Fruit fly (Drosophila melanogaster) whole organism, embryonic: ENCODE measurements around the gene CG45488.

Experiments
- ATbp ChIP-seq: fragments of 200-800 bp; sonication (Bioruptor generic); optimal IDR thresholded peaks from 2 replicates; lab custom pipeline; 2017; ENCODE audit warnings: missing biosample characterization, mild to moderate bottlenecking, missing genetic modification characterization, missing genetic modification reagents
- Atf3 ChIP-seq: fragments of 200-800 bp; sonication (Bioruptor generic); optimal IDR thresholded peaks from 3 replicates; lab custom pipeline; 2016; ENCODE audit warnings: missing biosample characterization, missing genetic modification characterization
- B-H2 ChIP-seq: fragments of 200-800 bp; sonication (Bioruptor generic); optimal IDR thresholded peaks from 2 replicates; lab custom pipeline; 2018; ENCODE audit warnings: missing biosample characterization, mild to moderate bottlenecking, missing genetic modification characterization
- Blimp-1 ChIP-seq: fragments of 200-800 bp; sonication (Bioruptor generic); optimal IDR thresholded peaks from 3 replicates; lab custom pipeline; 2018; ENCODE audit warnings: missing biosample characterization, missing genetic modification characterization, mild to moderate bottlenecking, moderate library complexity, missing genetic modification reagents
- Bteb2 ChIP-seq: fragments of 200-800 bp; sonication (Bioruptor generic); optimal IDR thresholded peaks from 2 replicates; lab custom pipeline; 2016; ENCODE audit warnings: missing biosample characterization, missing genetic modification characterization
- CG10267 ChIP-seq: fragments of 200-800 bp; sonication (Bioruptor generic); optimal IDR thresholded peaks from 2 replicates; lab custom pipeline; 2018; ENCODE audit warnings: missing biosample characterization, mild to moderate bottlenecking, missing genetic modification characterization, moderate library complexity
- CG10462 ChIP-seq: fragments of 200-800 bp; sonication (Bioruptor generic); optimal IDR thresholded peaks from 2 replicates; lab custom pipeline; 2016; ENCODE audit warnings: missing biosample characterization, missing genetic modification characterization
- CG11723 ChIP-seq: fragments of 200-800 bp; sonication (Bioruptor generic); optimal IDR thresholded peaks from 2 replicates; lab custom pipeline; 2017; ENCODE audit warnings: missing biosample characterization, mild to moderate bottlenecking, missing genetic modification characterization
- CG12236 ChIP-seq: fragments of 200-800 bp; sonication (Bioruptor generic); optimal IDR thresholded peaks from 2 replicates; lab custom pipeline; 2016; ENCODE audit warnings: missing biosample characterization, missing genetic modification characterization
- CG13296 ChIP-seq: fragments of 200-800 bp; sonication (Bioruptor generic); optimal IDR thresholded peaks from 3 replicates; lab custom pipeline; 2018; ENCODE audit warnings: missing biosample characterization, mild to moderate bottlenecking, missing genetic modification characterization
- CG13424 ChIP-seq: fragments of 200-800 bp; sonication (Bioruptor generic); optimal IDR thresholded peaks from 2 replicates; lab custom pipeline; 2019; ENCODE audit warnings: missing biosample characterization, mild to moderate bottlenecking, missing genetic modification characterization, moderate library complexity
- CG14860 ChIP-seq: fragments of 200-800 bp; sonication (Bioruptor generic); IDR thresholded peaks from 3 replicates; pipeline ENCODE4 v1.3.6; 2022; ENCODE audit warnings: missing biosample characterization, missing genetic modification characterization; ENCODE audit not compliant: partially characterized antibody
- CG16815 ChIP-seq: fragments of 200-800 bp; sonication (Bioruptor generic); optimal IDR thresholded peaks from 3 replicates; lab custom pipeline; 2017; ENCODE audit warnings: missing biosample characterization, mild to moderate bottlenecking, missing genetic modification characterization
- CG17359 ChIP-seq: fragments of 200-800 bp; sonication (Bioruptor generic); optimal IDR thresholded peaks from 3 replicates; lab custom pipeline; 2018; ENCODE audit warnings: missing biosample characterization, mild to moderate bottlenecking, missing genetic modification characterization, moderate library complexity
- CG18262 ChIP-seq: fragments of 200-800 bp; optimal IDR thresholded peaks from 3 replicates; lab custom pipeline; 2019; ENCODE audit warnings: missing biosample characterization, mild to moderate bottlenecking, missing genetic modification characterization, moderate library complexity
- CG2712 ChIP-seq: fragments of 200-800 bp; optimal IDR thresholded peaks from 3 replicates; lab custom pipeline; 2019; ENCODE audit warnings: missing biosample characterization, mild to moderate bottlenecking, missing genetic modification characterization, moderate library complexity
- CG32767 ChIP-seq: fragments of 200-800 bp; sonication (Bioruptor generic); IDR thresholded peaks from 2 replicates; pipeline ENCODE4 v1.3.6; 2022; ENCODE audit warnings: missing biosample characterization, missing genetic modification characterization
- CG3407 ChIP-seq: fragments of 200-800 bp; sonication (Bioruptor generic); optimal IDR thresholded peaks from 2 replicates; lab custom pipeline; 2018; ENCODE audit warnings: missing biosample characterization, mild to moderate bottlenecking, missing genetic modification characterization
- CG3838 ChIP-seq: fragments of 200-800 bp; sonication (Bioruptor generic); optimal IDR thresholded peaks from 3 replicates; lab custom pipeline; 2016; ENCODE audit warnings: missing biosample characterization, missing genetic modification characterization
- CG4424 ChIP-seq: fragments of 200-800 bp; sonication (Bioruptor generic); optimal IDR thresholded peaks from 3 replicates; lab custom pipeline; 2016; ENCODE audit warnings: missing biosample characterization, missing genetic modification characterization
- CG4820 ChIP-seq: fragments of 200-800 bp; sonication (Bioruptor generic); optimal IDR thresholded peaks from 3 replicates; lab custom pipeline; 2016; ENCODE audit warnings: missing biosample characterization, missing genetic modification characterization
- CG8281 ChIP-seq: fragments of 200-800 bp; sonication (Bioruptor generic); optimal IDR thresholded peaks from 2 replicates; lab custom pipeline; 2018; ENCODE audit warnings: missing biosample characterization, mild to moderate bottlenecking, missing genetic modification characterization, moderate library complexity
- CG9437 ChIP-seq: fragments of 200-800 bp; sonication (Bioruptor generic); optimal IDR thresholded peaks from 2 replicates; lab custom pipeline; 2018; ENCODE audit warnings: missing biosample characterization, mild to moderate bottlenecking, missing genetic modification characterization
- CG9932 ChIP-seq: fragments of 200-800 bp; sonication (Bioruptor generic); IDR thresholded peaks from 2 replicates; pipeline ENCODE4 v1.3.6; 2022; ENCODE audit warnings: missing biosample characterization, missing genetic modification characterization
- Dip3 ChIP-seq: fragments of 200-800 bp; sonication (Bioruptor generic); optimal IDR thresholded peaks from 3 replicates; lab custom pipeline; 2016; ENCODE audit warnings: missing biosample characterization, missing genetic modification characterization
- Ets65A ChIP-seq: fragments of 200-800 bp; sonication (Bioruptor generic); peaks from one replicate; lab custom pipeline; 2016; ENCODE audit warnings: missing biosample characterization, missing genetic modification characterization
- Gug ChIP-seq: fragments of 200-800 bp; sonication (Bioruptor generic); IDR thresholded peaks from 4 replicates; pipeline ENCODE4 v1.3.6; 2022; ENCODE audit warnings: missing biosample characterization, missing genetic modification characterization
- Hey ChIP-seq: fragments of 200-800 bp; sonication (Bioruptor generic); optimal IDR thresholded peaks from 3 replicates; lab custom pipeline; 2018; ENCODE audit warnings: missing biosample characterization, mild to moderate bottlenecking, missing genetic modification characterization
- PHDP ChIP-seq: fragments of 200-800 bp; sonication (Bioruptor generic); optimal IDR thresholded peaks from 3 replicates; lab custom pipeline; 2018; ENCODE audit warnings: missing biosample characterization, mild to moderate bottlenecking, missing genetic modification characterization, moderate library complexity
- Xbp1 ChIP-seq: fragments of 200-800 bp; sonication (Bioruptor generic); optimal IDR thresholded peaks from 3 replicates; lab custom pipeline; 2016; ENCODE audit warnings: missing biosample characterization, mild to moderate bottlenecking, missing genetic modification characterization
- bigmax ChIP-seq: fragments of 200-800 bp; sonication (Bioruptor generic); optimal IDR thresholded peaks from 2 replicates; lab custom pipeline; 2018; ENCODE audit warnings: missing biosample characterization, mild to moderate bottlenecking, missing genetic modification characterization
- bsh ChIP-seq, 2 experiments: fragments of 200-800 bp; sonication (Bioruptor generic); optimal IDR thresholded peaks; 2 replicates each; lab custom pipeline; 2017 to 2018; ENCODE audit warnings: mild to moderate bottlenecking in 2 of 2, missing biosample characterization in 2 of 2, missing genetic modification characterization in 2 of 2, moderate library complexity in 1 of 2
- chif ChIP-seq, 2 experiments: fragments of 200-800 bp; sonication (Bioruptor generic); optimal IDR thresholded peaks; 3 replicates each; lab custom pipeline; 2016; ENCODE audit warnings: missing biosample characterization in 2 of 2, missing genetic modification characterization in 2 of 2
- dm ChIP-seq: fragments of 200-800 bp; sonication (Bioruptor generic); optimal IDR thresholded peaks from 3 replicates; lab custom pipeline; 2016; ENCODE audit warnings: missing biosample characterization, missing genetic modification characterization
- esg ChIP-seq: fragments of 200-800 bp; sonication (Bioruptor generic); conservative IDR thresholded peaks from 2 replicates; pipeline ENCODE4 v1.3.6; 2022; ENCODE audit warnings: missing biosample characterization, missing genetic modification characterization
- eyg ChIP-seq: fragments of 200-800 bp; sonication (Bioruptor generic); optimal IDR thresholded peaks from 3 replicates; lab custom pipeline; 2016; ENCODE audit warnings: missing biosample characterization, missing genetic modification characterization
- fd96Cb ChIP-seq: fragments of 200-800 bp; sonication (Bioruptor generic); optimal IDR thresholded peaks from 2 replicates; lab custom pipeline; 2018; ENCODE audit warnings: missing biosample characterization, mild to moderate bottlenecking, missing genetic modification characterization, moderate library complexity
- fu2 ChIP-seq: fragments of 200-800 bp; sonication (Bioruptor generic); optimal IDR thresholded peaks from 2 replicates; lab custom pipeline; 2016; ENCODE audit warnings: missing biosample characterization, missing genetic modification characterization
- gce ChIP-seq: fragments of 200-800 bp; sonication (Bioruptor generic); IDR thresholded peaks from 3 replicates; pipeline ENCODE4 v1.3.6; 2022; ENCODE audit warnings: missing biosample characterization, missing genetic modification characterization
- gcm ChIP-seq: fragments of 200-800 bp; sonication (Bioruptor generic); optimal IDR thresholded peaks from 2 replicates; lab custom pipeline; 2019; ENCODE audit warnings: missing biosample characterization, mild to moderate bottlenecking, missing genetic modification characterization, moderate library complexity
- kah ChIP-seq: fragments of 200-800 bp; sonication (Bioruptor generic); optimal IDR thresholded peaks from 2 replicates; lab custom pipeline; 2018; ENCODE audit warnings: missing biosample characterization, mild to moderate bottlenecking, missing genetic modification characterization
- lilli ChIP-seq: fragments of 200-800 bp; sonication (Bioruptor generic); optimal IDR thresholded peaks from 3 replicates; lab custom pipeline; 2016; ENCODE audit warnings: missing biosample characterization, missing genetic modification characterization
- lola ChIP-seq, 3 experiments: fragments of >200 bp in 2 of 3; fragments of 200-800 bp in 1 of 3; sonication (Bioruptor generic) in 1 of 3; optimal IDR thresholded peaks; 2 replicates each; lab custom pipeline; 2017 to 2019; ENCODE audit warnings: missing biosample characterization in 3 of 3, missing genetic modification characterization in 3 of 3, mild to moderate bottlenecking in 1 of 3, moderate library complexity in 1 of 3
- luna ChIP-seq: fragments of 200-800 bp; sonication (Bioruptor generic); optimal IDR thresholded peaks from 2 replicates; lab custom pipeline; 2016; ENCODE audit warnings: missing biosample characterization, missing genetic modification characterization
- nerfin-2 ChIP-seq: fragments of 200-800 bp; sonication (Bioruptor generic); IDR thresholded peaks from 2 replicates; pipeline ENCODE4 v1.3.6; 2022; ENCODE audit warnings: missing biosample characterization, missing genetic modification characterization; ENCODE audit not compliant: partially characterized antibody
- pb ChIP-seq: fragments of 200-800 bp; sonication (Bioruptor generic); optimal IDR thresholded peaks from 3 replicates; lab custom pipeline; 2016; ENCODE audit warnings: missing biosample characterization, missing genetic modification characterization
- phol ChIP-seq: fragments of 200-800 bp; sonication (Bioruptor generic); optimal IDR thresholded peaks from 3 replicates; lab custom pipeline; 2018; ENCODE audit warnings: missing biosample characterization, mild to moderate bottlenecking, missing genetic modification characterization, moderate library complexity
- pum ChIP-seq: fragments of 200-800 bp; sonication (Bioruptor generic); optimal IDR thresholded peaks from 2 replicates; lab custom pipeline; 2016; ENCODE audit warnings: missing biosample characterization, missing genetic modification characterization
- sens-2 ChIP-seq: fragments of 200-800 bp; sonication (Bioruptor generic); IDR thresholded peaks from 2 replicates; pipeline ENCODE4 v1.3.6; 2022; ENCODE audit warnings: missing biosample characterization, missing genetic modification characterization
- tna ChIP-seq: fragments of 200-800 bp; sonication (Bioruptor generic); IDR thresholded peaks from 2 replicates; pipeline ENCODE4 v1.3.6; 2022; ENCODE audit warnings: missing biosample characterization, missing genetic modification characterization; ENCODE audit not compliant: partially characterized antibody
- trh ChIP-seq: fragments of 200-800 bp; sonication (Bioruptor generic); optimal IDR thresholded peaks from 2 replicates; lab custom pipeline; 2016; ENCODE audit warnings: missing biosample characterization, missing genetic modification characterization

Gene CG45488

DNA sequence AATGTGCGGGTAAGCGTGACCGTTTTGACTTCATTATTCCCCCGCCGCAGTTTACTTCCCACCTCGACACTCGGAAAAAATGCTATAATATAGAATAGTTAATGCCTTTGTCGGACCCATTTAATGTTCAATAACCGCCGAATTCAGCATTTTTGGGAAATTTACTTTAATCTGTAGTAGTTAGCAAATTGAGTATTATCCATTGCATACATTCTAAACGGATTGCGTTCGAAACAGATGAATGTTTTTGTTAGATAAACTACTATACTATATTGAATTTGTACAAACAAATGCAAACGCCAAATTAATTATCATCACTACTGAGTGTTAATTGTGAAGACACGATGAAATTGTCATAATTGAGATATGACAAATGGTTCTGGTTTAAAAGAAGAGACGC is 36.0 kb downstream of the CG45488 start (continued):
- TF ChIP-seq B-H2 (GFP tag; lab: Kevin White, UChicago) (no peak), fd96Cb (tag; lab: Kevin White, UChicago) (peak; percentile 37), gce (GFP tag; lab: Robert Waterston, UW) (no peak), CG3838 (no peak), lilli (no peak), CG17359 (tag; lab: Kevin White, UChicago) (peak; percentile 1), Atf3 (GFP tag; lab: Kevin White, UChicago) (peak; percentile 14), luna (GFP tag; lab: Kevin White, UChicago) (no peak), Xbp1 (peak; percentile 13), tna (GFP tag; lab: Robert Waterston, UW) (no peak), lola (GFP tag; optimal IDR thresholded peaks at IDR 0.05; lab: Kevin White, UChicago) (peak in 1 of 3 experiments; percentile 50), sens-2 (GFP tag; lab: Robert Waterston, UW) (no peak), CG3407 (peak; percentile 16), CG8281 (no peak), CG13296 (GFP tag; lab: Kevin White, UChicago) (no peak), trh (GFP tag; lab: Kevin White, UChicago) (no peak), CG18262 (tag; lab: Kevin White, UChicago) (peak; percentile 57), Bteb2 (GFP tag; lab: Kevin White, UChicago) (no peak), CG4424 (peak; percentile 37), Hey (tag; lab: Kevin White, UChicago) (no peak), PHDP (no peak), ATbp (peak; percentile 37), CG2712 (peak; percentile 29), esg (GFP tag; lab: Robert Waterston, UW) (no peak), Ets65A (GFP tag; lab: Kevin White, UChicago) (no peak), eyg (no peak), Gug (no peak), CG9437 (peak; percentile 27), pum (peak; percentile 25), CG12236 (GFP tag; lab: Kevin White, UChicago) (no peak), Dip3 (GFP tag; lab: Kevin White, UChicago) (no peak), kah (no peak), Blimp-1 (GFP tag; lab: Kevin White, UChicago) (no peak), chif (GFP tag; optimal IDR thresholded peaks at IDR 0.05; lab: Kevin White, UChicago) (no peak), CG4820 (GFP tag; lab: Kevin White, UChicago) (peak; percentile 0), CG16815 (GFP tag; lab: Kevin White, UChicago) (no peak), phol (tag; lab: Kevin White, UChicago) (peak; percentile 54), CG9932 (GFP tag; lab: Robert Waterston, UW) (no peak), bigmax (no peak), CG10267 (tag; lab: Kevin White, UChicago) (peak; percentile 21), bsh (GFP tag; optimal IDR thresholded peaks at IDR 0.05; lab: Kevin White, UChicago) (peak in 1 of 2 experiments; percentile 33), fu2 (GFP tag; lab: Kevin White, UChicago) (no peak), CG11723 (GFP tag; lab: Kevin White, UChicago) (no peak), dm (GFP tag; lab: Kevin White, UChicago) (no peak), CG10462 (GFP tag; lab: Kevin White, UChicago) (no peak), nerfin-2 (GFP tag; lab: Robert Waterston, UW) (no peak), CG32767 (GFP tag; lab: Robert Waterston, UW) (no peak), pb (GFP tag; lab: Kevin White, UChicago) (no peak), CG14860 (GFP tag; lab: Robert Waterston, UW) (no peak), CG13424 (tag; lab: Kevin White, UChicago) (peak; percentile 24), gcm (GFP tag; lab: Kevin White, UChicago) (no peak)
